Worm (Caenorhabditis elegans) whole organism, early embryonic: ENCODE results near the gene wdfy-2.
A peak's percentile ranks its signal among the peaks of the same experiment; 100 is the strongest.

Source experiments
- B0310.2 ChIP-seq: sonication (generic microtip); optimal IDR thresholded peaks from 2 replicates; lab custom pipeline; 2016; ENCODE audit warnings: mild to moderate bottlenecking, missing genetic modification characterization, missing compliant biosample characterization
- F13C5.2 ChIP-seq: sonication (generic microtip); optimal IDR thresholded peaks from 2 replicates; lab custom pipeline; 2017; ENCODE audit warnings: mild to moderate bottlenecking, missing genetic modification characterization, inconsistent platforms, missing compliant biosample characterization
- aly-1 ChIP-seq: sonication (generic microtip); optimal IDR thresholded peaks from 2 replicates; lab custom pipeline; 2016; ENCODE audit warnings: missing genetic modification characterization, missing compliant biosample characterization
- ama-1 ChIP-seq: fragments of 150-350 bp; optimal IDR thresholded peaks from 2 replicates; lab custom pipeline; 2014
- ceh-13 ChIP-seq: fragments of 200-800 bp; sonication (Bioruptor generic); optimal IDR thresholded peaks from 2 replicates; lab custom pipeline; 2018; ENCODE audit warnings: mild to moderate bottlenecking, missing genetic modification characterization, missing compliant biosample characterization
- ceh-36 ChIP-seq: sonication (generic microtip); optimal IDR thresholded peaks from 2 replicates; lab custom pipeline; 2016; ENCODE audit warnings: missing genetic modification characterization, inconsistent platforms, missing compliant biosample characterization
- ets-7 ChIP-seq: sonication (generic microtip); optimal IDR thresholded peaks from 2 replicates; lab custom pipeline; 2016; ENCODE audit warnings: missing genotype, missing genetic modification characterization, missing compliant biosample characterization
- flt-1 ChIP-seq: fragments of 200-800 bp; sonication (Bioruptor generic); IDR thresholded peaks from 2 replicates; pipeline ENCODE4 v1.3.6; 2022; ENCODE audit warnings: missing genetic modification characterization, missing compliant biosample characterization
- hmbx-1 ChIP-seq: sonication (generic microtip); optimal IDR thresholded peaks from 2 replicates; lab custom pipeline; 2016; ENCODE audit warnings: mild to moderate bottlenecking, missing genetic modification characterization, missing compliant biosample characterization
- hmg-4 ChIP-seq: fragments of 200-800 bp; sonication (Bioruptor generic); optimal IDR thresholded peaks from 2 replicates; lab custom pipeline; 2018; ENCODE audit warnings: mild to moderate bottlenecking, missing genetic modification characterization, missing compliant biosample characterization
- hnd-1 ChIP-seq: sonication (generic microtip); optimal IDR thresholded peaks from 2 replicates; lab custom pipeline; 2016; ENCODE audit warnings: missing genetic modification characterization, missing compliant biosample characterization
- pes-1 ChIP-seq: fragments of 200-800 bp; sonication (Bioruptor generic); IDR thresholded peaks from 2 replicates; pipeline ENCODE4 v1.3.6; 2022; ENCODE audit warnings: missing genetic modification reagents, missing genetic modification characterization, missing compliant biosample characterization
- scrt-1 ChIP-seq: fragments of 200-800 bp; sonication (Bioruptor generic); IDR thresholded peaks from 2 replicates; pipeline ENCODE4 v1.3.6; 2022; ENCODE audit warnings: missing genetic modification characterization, missing compliant biosample characterization
- sea-1 ChIP-seq: fragments of 200-800 bp; sonication (Bioruptor generic); conservative IDR thresholded peaks from 2 replicates; pipeline ENCODE4 v1.3.6; 2022; ENCODE audit warnings: missing genetic modification characterization, missing compliant biosample characterization
- tbx-11 ChIP-seq: fragments of 200-800 bp; sonication (Bioruptor generic); IDR thresholded peaks from 2 replicates; pipeline ENCODE4 v1.3.6; 2022; ENCODE audit warnings: missing genetic modification characterization, missing compliant biosample characterization
- tbx-37 ChIP-seq: fragments of 200-800 bp; sonication (Bioruptor generic); conservative IDR thresholded peaks from 2 replicates; pipeline ENCODE4 v1.3.6; 2022; ENCODE audit warnings: missing genetic modification reagents, missing genetic modification characterization, missing compliant biosample characterization
- tra-4 ChIP-seq: sonication (generic microtip); optimal IDR thresholded peaks from 2 replicates; lab custom pipeline; 2017; ENCODE audit warnings: missing genetic modification characterization, missing compliant biosample characterization

wdfy-2 gene

DNA sequence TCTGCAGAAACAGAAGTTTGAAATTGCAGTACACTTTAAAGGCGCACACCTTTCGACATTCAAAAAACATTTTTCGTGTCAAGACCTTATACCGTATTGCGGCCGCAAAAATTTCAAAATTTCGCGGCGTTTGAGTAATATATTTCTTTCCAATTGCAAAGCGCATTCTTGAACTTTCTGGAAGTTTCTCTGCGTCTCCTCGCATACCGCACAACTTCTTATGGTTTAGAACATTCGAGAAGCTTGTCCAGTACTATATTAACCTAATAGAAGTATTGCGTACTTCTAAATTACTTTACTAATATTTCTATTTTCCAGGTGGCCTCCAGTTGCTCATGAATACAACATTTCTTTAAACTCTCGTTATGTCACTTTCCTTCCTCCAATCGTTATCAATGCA lies 17.0 kb downstream of the wdfy-2 start:
- TF ChIP-seq tbx-11 (GFP tag; lab: Robert Waterston, UW) (no peak), ets-7 (no peak), hnd-1 (tag; lab: Kevin White, UChicago) (no peak), flt-1 (GFP tag; lab: Robert Waterston, UW) (no peak), ama-1 (lab: Kevin White, UChicago) (no peak)

DNA sequence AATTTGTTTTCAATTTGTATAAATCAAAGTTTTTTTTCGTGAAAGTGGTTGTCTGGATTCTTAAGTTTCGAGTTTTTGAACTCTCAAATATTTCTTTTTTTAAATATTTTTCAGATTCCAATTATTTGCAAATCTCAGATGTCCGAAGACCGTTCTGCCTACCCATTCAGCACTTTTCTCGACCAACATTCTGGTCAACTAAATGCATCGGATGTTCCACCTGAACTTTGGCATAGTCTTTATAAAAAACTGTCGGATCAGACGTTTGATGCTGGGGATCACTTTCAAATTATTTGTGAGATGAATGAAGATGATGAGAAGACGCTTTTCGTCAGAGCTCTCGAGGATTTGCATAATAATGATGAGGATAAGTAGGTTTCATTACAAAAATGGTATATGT lies 19.2 kb downstream of the wdfy-2 start, which contains the start of gene ttll-12:
Gene ttll-12, plus strand, starts transcription at position 139 of the 400 bp plus-strand sequence.
- TF ChIP-seq hmbx-1 (tag; lab: Kevin White, UChicago) = no peak
- no peak for TF ChIP-seq hnd-1 (tag; lab: Kevin White, UChicago)
- TF ChIP-seq ets-7 = no peak
- TF ChIP-seq tra-4 (tag; lab: Kevin White, UChicago) = no peak
- no peak for TF ChIP-seq tbx-37 (GFP tag; lab: Robert Waterston, UW)
- no peak for TF ChIP-seq ceh-36 (tag; lab: Kevin White, UChicago)
- no peak for TF ChIP-seq ama-1 (lab: Kevin White, UChicago)
- TF ChIP-seq sea-1 (GFP tag; lab: Robert Waterston, UW) = no peak
- TF ChIP-seq pes-1 = no peak
- no peak for TF ChIP-seq tbx-11 (GFP tag; lab: Robert Waterston, UW)

DNA sequence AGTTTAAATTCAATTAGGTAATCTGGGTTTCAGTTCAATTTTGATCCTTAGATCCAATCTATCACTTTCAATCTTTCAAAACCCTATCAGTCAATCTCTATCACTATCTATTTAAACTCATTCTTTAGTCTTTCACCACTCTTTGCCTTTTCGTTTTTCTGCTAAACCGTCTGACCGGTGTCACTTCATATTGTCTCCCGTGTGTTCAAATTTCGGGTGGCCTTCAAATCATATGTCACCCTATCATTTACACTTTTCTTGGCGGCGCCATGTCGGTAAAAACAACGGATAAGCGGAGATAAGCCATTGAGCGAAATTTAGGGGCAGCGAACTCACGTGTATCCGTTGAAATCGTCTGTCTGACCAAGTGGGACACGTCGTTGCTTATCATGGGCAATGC lies 24.3 kb downstream of the wdfy-2 start:
- TF ChIP-seq hmbx-1 (tag; lab: Kevin White, UChicago) (no peak), sea-1 (GFP tag; lab: Robert Waterston, UW) (no peak), tbx-37 (GFP tag; lab: Robert Waterston, UW) (no peak), pes-1 (no peak), tbx-11 (GFP tag; lab: Robert Waterston, UW) (no peak), B0310.2 (tag; lab: Kevin White, UChicago) (no peak), F13C5.2 (tag; lab: Kevin White, UChicago) (no peak)

DNA sequence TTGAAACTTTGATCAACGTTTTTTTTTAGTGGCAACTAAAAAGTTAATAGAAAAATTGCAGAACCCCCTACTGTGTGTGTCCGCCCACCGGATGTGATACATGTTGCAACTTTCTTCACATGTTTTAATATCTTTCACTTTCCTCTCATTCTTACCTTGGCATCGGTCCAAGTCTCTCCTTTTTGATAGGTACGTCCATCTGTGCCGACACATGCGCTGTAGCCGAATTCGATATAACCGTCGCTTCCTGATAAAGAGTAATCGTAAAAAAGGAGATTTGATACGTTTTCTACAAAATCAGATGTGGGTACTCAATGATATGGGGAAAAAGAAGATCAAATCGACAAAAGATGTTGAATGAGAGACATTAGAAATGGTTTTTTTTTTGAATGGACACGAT lies 25.5 kb downstream of the wdfy-2 start:
- TF ChIP-seq tra-4 (tag; lab: Kevin White, UChicago) (no peak), tbx-37 (GFP tag; lab: Robert Waterston, UW) (no peak), flt-1 (GFP tag; lab: Robert Waterston, UW) (no peak), ets-7 (no peak), ceh-13 (GFP tag; lab: Kevin White, UChicago) (no peak), tbx-11 (GFP tag; lab: Robert Waterston, UW) (no peak), ama-1 (lab: Kevin White, UChicago) (no peak), scrt-1 (GFP tag; lab: Robert Waterston, UW) (no peak), sea-1 (GFP tag; lab: Robert Waterston, UW) (no peak), hmg-4 (no peak), B0310.2 (tag; lab: Kevin White, UChicago) (no peak), pes-1 (no peak), ceh-36 (tag; lab: Kevin White, UChicago) (no peak), hnd-1 (tag; lab: Kevin White, UChicago) (no peak), F13C5.2 (tag; lab: Kevin White, UChicago) (no peak), aly-1 (tag; lab: Kevin White, UChicago) (no peak), hmbx-1 (tag; lab: Kevin White, UChicago) (no peak)

DNA sequence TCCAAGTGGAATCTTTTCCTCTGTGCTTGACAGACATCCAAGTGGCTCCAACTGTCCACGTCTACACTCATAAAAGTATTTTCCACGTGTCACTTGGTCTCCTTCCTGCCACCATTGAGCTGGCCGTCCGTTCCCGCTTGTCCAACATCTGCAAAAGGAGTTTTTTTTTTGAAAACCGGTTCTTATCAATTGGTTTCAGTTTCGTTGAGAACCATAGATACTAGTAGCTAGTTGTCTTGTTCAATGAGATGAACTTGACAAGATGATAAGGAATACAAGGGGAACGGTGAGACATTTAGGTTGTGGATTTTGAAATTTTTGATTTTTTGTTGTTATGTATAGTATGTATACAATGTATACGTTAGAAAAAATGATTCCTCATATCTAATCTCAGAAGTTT lies 26.1 kb downstream of the wdfy-2 start:
- TF ChIP-seq B0310.2 (tag; lab: Kevin White, UChicago) = no peak
- TF ChIP-seq tbx-37 (GFP tag; lab: Robert Waterston, UW) = no peak
- TF ChIP-seq sea-1 (GFP tag; lab: Robert Waterston, UW) = no peak
- TF ChIP-seq aly-1 (tag; lab: Kevin White, UChicago) = no peak
- TF ChIP-seq scrt-1 (GFP tag; lab: Robert Waterston, UW) = no peak
- no peak for TF ChIP-seq ets-7
- TF ChIP-seq hmbx-1 (tag; lab: Kevin White, UChicago) = no peak
- no peak for TF ChIP-seq F13C5.2 (tag; lab: Kevin White, UChicago)
- no peak for TF ChIP-seq ceh-36 (tag; lab: Kevin White, UChicago)
- TF ChIP-seq flt-1 (GFP tag; lab: Robert Waterston, UW) = no peak
- no peak for TF ChIP-seq tbx-11 (GFP tag; lab: Robert Waterston, UW)
- TF ChIP-seq hnd-1 (tag; lab: Kevin White, UChicago) = no peak
- TF ChIP-seq ama-1 (lab: Kevin White, UChicago) = no peak

DNA sequence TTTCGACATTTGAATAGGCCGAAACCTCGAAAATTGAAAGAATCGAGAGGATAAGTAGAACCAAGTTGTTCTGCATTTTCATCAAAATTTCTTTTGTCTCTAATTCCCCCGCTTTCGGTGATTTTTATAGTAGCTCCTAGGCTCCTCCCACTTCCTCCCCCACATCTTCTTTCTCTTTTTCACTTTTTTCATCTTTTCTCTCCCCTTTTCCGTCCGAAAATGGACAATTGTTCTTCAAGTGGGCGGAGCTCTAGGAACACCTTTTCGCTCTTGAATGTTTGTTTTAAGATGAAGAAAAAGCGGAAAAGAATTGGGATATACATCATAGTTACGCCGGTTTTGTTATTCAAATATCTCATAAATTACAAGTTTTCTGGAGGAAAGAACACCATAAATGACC lies 26.8 kb downstream of the wdfy-2 start, which contains the start of gene F42A8.1:
Gene F42A8.1, minus strand, starts transcription at position 101 of the 400 bp plus-strand sequence.
- TF ChIP-seq sea-1 (GFP tag; lab: Robert Waterston, UW) (0 out of 2 replicates have a peak, but pooled peaks have one; percentile 44), scrt-1 (GFP tag; lab: Robert Waterston, UW) (no peak)

DNA sequence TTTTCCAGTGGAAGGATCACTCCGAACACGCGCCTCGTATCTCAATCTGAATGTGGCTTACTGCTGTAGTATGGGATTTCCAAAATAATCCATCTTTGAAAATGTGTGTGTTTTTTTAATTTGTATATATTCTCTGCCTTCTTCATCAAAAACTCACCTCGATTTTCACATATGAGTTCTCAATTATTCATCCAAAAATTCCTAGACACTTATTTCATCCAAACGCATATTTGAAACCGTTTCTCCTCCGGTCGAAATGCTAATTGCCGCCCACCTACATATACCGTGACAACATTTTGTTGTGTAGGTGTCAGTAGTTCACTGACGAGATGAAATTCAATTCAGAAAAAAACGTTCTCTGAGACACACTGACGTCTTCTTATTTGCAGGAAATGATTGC lies 27.8 kb downstream of the wdfy-2 start:
- TF ChIP-seq aly-1 (tag; lab: Kevin White, UChicago) = no peak
- TF ChIP-seq tbx-37 (GFP tag; lab: Robert Waterston, UW) = no peak
- no peak for TF ChIP-seq pes-1
- no peak for TF ChIP-seq B0310.2 (tag; lab: Kevin White, UChicago)
- TF ChIP-seq ama-1 (lab: Kevin White, UChicago) = no peak
- no peak for TF ChIP-seq scrt-1 (GFP tag; lab: Robert Waterston, UW)
- TF ChIP-seq hnd-1 (tag; lab: Kevin White, UChicago) = no peak
- TF ChIP-seq tra-4 (tag; lab: Kevin White, UChicago) = no peak
- TF ChIP-seq F13C5.2 (tag; lab: Kevin White, UChicago) = no peak
- no peak for TF ChIP-seq flt-1 (GFP tag; lab: Robert Waterston, UW)
- TF ChIP-seq tbx-11 (GFP tag; lab: Robert Waterston, UW) = no peak
- no peak for TF ChIP-seq ceh-13 (GFP tag; lab: Kevin White, UChicago)
- no peak for TF ChIP-seq hmg-4
- no peak for TF ChIP-seq hmbx-1 (tag; lab: Kevin White, UChicago)
- no peak for TF ChIP-seq ceh-36 (tag; lab: Kevin White, UChicago)
- no peak for TF ChIP-seq ets-7
- no peak for TF ChIP-seq sea-1 (GFP tag; lab: Robert Waterston, UW)
